Worm (Caenorhabditis elegans): ENCODE data around the gene F58B4.5.

- TF ChIP-seq K02D7.2 (tag; optimal IDR thresholded peaks at IDR 0.05) = no peak
- no peak for TF ChIP-seq ama-1 (optimal IDR thresholded peaks at IDR 0.05)
These were observed 35.2 kb downstream of the F58B4.5 start for ce11 chrV:10967594-10968273.

All from whole organism, late embryonic.